Fruit fly (Drosophila melanogaster): ENCODE measurements around the gene CG43115.

Gene CG43115

DNA sequence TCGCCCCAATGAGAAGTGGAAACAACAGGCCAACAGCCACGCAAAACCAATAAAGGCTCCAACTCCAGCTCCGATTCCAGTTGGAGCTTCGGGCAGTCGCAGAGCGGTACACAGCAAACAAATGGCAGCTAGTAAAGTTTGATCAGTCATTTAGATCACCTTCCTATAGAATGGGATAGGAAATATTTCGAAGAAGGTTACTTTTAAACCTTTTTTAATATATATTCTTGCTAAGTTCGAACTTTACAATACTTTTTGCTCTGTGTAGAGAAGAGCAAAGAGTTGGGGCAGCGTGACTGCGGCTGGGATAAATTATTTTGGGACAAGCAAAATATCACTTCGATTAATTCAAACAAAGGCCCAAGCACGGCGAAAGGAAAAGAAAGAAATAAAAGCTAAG is 46.0 kb downstream of the CG43115 start:
- TF ChIP-seq usp (GFP tag; optimal IDR thresholded peaks at IDR 0.05) = no peak
- no peak for TF ChIP-seq pan (optimal IDR thresholded peaks at IDR 0.05)
- TF ChIP-seq EcR (GFP tag; optimal IDR thresholded peaks at IDR 0.05) = no peak
- TF ChIP-seq CG8478 (optimal IDR thresholded peaks at IDR 0.05) = no peak
- no peak for TF ChIP-seq Dll (optimal IDR thresholded peaks at IDR 0.05)
- TF ChIP-seq psq (optimal IDR thresholded peaks at IDR 0.05) = no peak
